Worm (Caenorhabditis elegans): Measurements from ENCODE around the gene nonu-1.

The nonu-1 gene

ce11 chrIII:4849739-4850138 is at the start of gene nonu-1:
Gene nonu-1, minus strand, starts transcription at chrIII:4849907.
- TF ChIP-seq sox-4 (tag; optimal IDR thresholded peaks at IDR 0.05), result no peak
- peak; percentile 81 for TF ChIP-seq hlh-30 (tag; optimal IDR thresholded peaks at IDR 0.05; ENCODE audit: insufficient read depth)
- TF ChIP-seq nhr-11 (tag; optimal IDR thresholded peaks at IDR 0.05), result no peak

- TF ChIP-seq madf-2 (tag; optimal IDR thresholded peaks at IDR 0.05), result no peak
- no peak for TF ChIP-seq C08G9.2 (tag; optimal IDR thresholded peaks at IDR 0.05)
- no peak for TF ChIP-seq hlh-15 (tag; optimal IDR thresholded peaks at IDR 0.05)
- TF ChIP-seq odd-2 (tag; optimal IDR thresholded peaks at IDR 0.05), result no peak
- no peak for TF ChIP-seq mec-3 (tag; optimal IDR thresholded peaks at IDR 0.05; ENCODE audit: borderline replicate concordance)
- no peak for TF ChIP-seq pros-1 (tag; optimal IDR thresholded peaks at IDR 0.05)
- no peak for TF ChIP-seq lim-6 (tag; optimal IDR thresholded peaks at IDR 0.05)
- no peak for TF ChIP-seq F13H6.1 (tag; optimal IDR thresholded peaks at IDR 0.05)
- TF ChIP-seq unc-55 (GFP tag; optimal IDR thresholded peaks at IDR 0.05), result no peak
- no peak for TF ChIP-seq fkh-10 (GFP tag; optimal IDR thresholded peaks at IDR 0.05)
- TF ChIP-seq ceh-24 (tag; optimal IDR thresholded peaks at IDR 0.05), result no peak
Measured at ce11 chrIII:4899035-4899578, 49.4 kb upstream of the nonu-1 start, which contains the start of gene nhl-2. Gene nhl-2, minus strand, starts transcription at chrIII:4899085.

- no peak for TF ChIP-seq sdc-2 (tag; optimal IDR thresholded peaks at IDR 0.05)
- no peak for TF ChIP-seq ceh-31 (tag; optimal IDR thresholded peaks at IDR 0.05)
- TF ChIP-seq ceh-24 (tag; optimal IDR thresholded peaks at IDR 0.05), result no peak
Measured at ce11 chrIII:4895313-4895712, 45.6 kb upstream of the nonu-1 start.

ce11 chrIII:4893540-4893939 is 43.8 kb upstream of the nonu-1 start, which contains the start of gene F26F4.6:
Gene F26F4.6, minus strand, starts transcription at chrIII:4893640.
- TF ChIP-seq pag-3 (tag; optimal IDR thresholded peaks at IDR 0.05; ENCODE audit: borderline replicate concordance), result no peak
- TF ChIP-seq rnt-1 (tag; optimal IDR thresholded peaks at IDR 0.05), result no peak
- no peak for TF ChIP-seq sox-4 (tag; optimal IDR thresholded peaks at IDR 0.05)

ce11 chrIII:4890997-4891396 is 41.3 kb upstream of the nonu-1 start, which contains the start of gene F26F4.5:
Gene F26F4.5, minus strand, starts transcription at chrIII:4891252.
- TF ChIP-seq dve-1 (tag; optimal IDR thresholded peaks at IDR 0.05), result no peak
- no peak for TF ChIP-seq ref-2 (tag; optimal IDR thresholded peaks at IDR 0.05)
- TF ChIP-seq unc-86 (tag; optimal IDR thresholded peaks at IDR 0.05), result no peak
- no peak for TF ChIP-seq hlh-30 (tag; optimal IDR thresholded peaks at IDR 0.05; ENCODE audit: insufficient read depth)
- no peak for TF ChIP-seq pat-9 (tag; optimal IDR thresholded peaks at IDR 0.05)
- no peak for TF ChIP-seq ttx-3 (tag; optimal IDR thresholded peaks at IDR 0.05)
- TF ChIP-seq hlh-13 (GFP tag; optimal IDR thresholded peaks at IDR 0.05), result no peak
- no peak for TF ChIP-seq eyg-1 (tag; optimal IDR thresholded peaks at IDR 0.05)

ce11 chrIII:4887291-4887690 is 37.6 kb upstream of the nonu-1 start, which contains the start of gene clec-6:
Gene clec-6, minus strand, starts transcription at chrIII:4887444.
- TF ChIP-seq lin-11 (tag; optimal IDR thresholded peaks at IDR 0.05) (no peak), ceh-9 (tag; optimal IDR thresholded peaks at IDR 0.05) (no peak), hlh-30 (tag; optimal IDR thresholded peaks at IDR 0.05; ENCODE audit: insufficient read depth) (no peak)

- TF ChIP-seq ztf-16 (tag; optimal IDR thresholded peaks at IDR 0.05), result no peak
- no peak for TF ChIP-seq ceh-9 (tag; optimal IDR thresholded peaks at IDR 0.05)
- TF ChIP-seq hlh-6 (tag; optimal IDR thresholded peaks at IDR 0.05), result no peak
- TF ChIP-seq ceh-19 (GFP tag; optimal IDR thresholded peaks at IDR 0.05), result no peak
- TF ChIP-seq ets-4 (tag; optimal IDR thresholded peaks at IDR 0.05), result no peak
- TF ChIP-seq T23F11.4 (GFP tag; optimal IDR thresholded peaks at IDR 0.05), result no peak
- no peak for TF ChIP-seq unc-3 (GFP tag; conservative IDR thresholded peaks at IDR 0.05)
- TF ChIP-seq unc-3 (tag; optimal IDR thresholded peaks at IDR 0.05), result no peak
- no peak for TF ChIP-seq pax-1 (tag; optimal IDR thresholded peaks at IDR 0.05)
- no peak for TF ChIP-seq ceh-14 (tag; optimal IDR thresholded peaks at IDR 0.05)
- TF ChIP-seq fax-1 (tag; optimal IDR thresholded peaks at IDR 0.05), result no peak
- no peak for TF ChIP-seq ttx-3 (tag; optimal IDR thresholded peaks at IDR 0.05)
Measured at ce11 chrIII:4883429-4883828, 33.7 kb upstream of the nonu-1 start, which contains the start of gene clec-5. Gene clec-5, minus strand, starts transcription at chrIII:4883606.
